Worm (Caenorhabditis elegans) whole organism, L4 larva: ENCODE data around the gene pfs-2.
"Not testable (repeated sequence)": the region's sequence is repeated elsewhere in the genome, so short reads cannot be mapped to it uniquely, and the experiment has no call there.

Experiments used
- D1046.2 ChIP-seq: fragments of 200-800 bp; sonication (Bioruptor generic); IDR thresholded peaks from 2 replicates; pipeline ENCODE4 v1.3.6; 2022; ENCODE audit warnings: missing genetic modification characterization, missing compliant biosample characterization
- F37D6.2 ChIP-seq: sonication (generic microtip); optimal IDR thresholded peaks from 2 replicates; lab custom pipeline; 2016; ENCODE audit warnings: mild to moderate bottlenecking, missing genetic modification characterization, missing compliant biosample characterization
- T20F7.1 ChIP-seq: fragments of 200-800 bp; sonication (Bioruptor generic); optimal IDR thresholded peaks from 2 replicates; lab custom pipeline; 2018; ENCODE audit warnings: mild to moderate bottlenecking, missing genetic modification characterization, missing compliant biosample characterization
- Y105C5A.15 ChIP-seq: fragments of 200-800 bp; sonication (Bioruptor generic); IDR thresholded peaks from 2 replicates; pipeline ENCODE4 v1.3.6; 2022; ENCODE audit warnings: missing genetic modification characterization, missing compliant biosample characterization
- Y48G9A.11 ChIP-seq: fragments of 200-800 bp; sonication (Bioruptor generic); IDR thresholded peaks from 2 replicates; pipeline ENCODE4 v1.3.6; 2022; ENCODE audit warnings: missing genetic modification reagents, missing genetic modification characterization, missing compliant biosample characterization
- Y75B8A.6 ChIP-seq: fragments of 200-800 bp; sonication (Bioruptor generic); IDR thresholded peaks from 2 replicates; pipeline ENCODE4 v1.3.6; 2022; ENCODE audit warnings: missing genetic modification reagents, missing genetic modification characterization, missing compliant biosample characterization
- aha-1 ChIP-seq: fragments of 150-350 bp; peaks from one replicate; lab custom pipeline; 2014; ENCODE audit warnings: missing biosample characterization, missing genetic modification characterization
- aly-2 ChIP-seq: sonication (generic microtip); optimal IDR thresholded peaks from 2 replicates; lab custom pipeline; 2018; ENCODE audit warnings: missing biosample characterization, missing genetic modification characterization
- attf-4 ChIP-seq: sonication (generic microtip); optimal IDR thresholded peaks from 3 replicates; lab custom pipeline; 2017; ENCODE audit warnings: missing biosample characterization, missing genetic modification characterization
- ceh-28 ChIP-seq: fragments of 150-350 bp; optimal IDR thresholded peaks from 2 replicates; lab custom pipeline; 2014; ENCODE audit warnings: missing biosample characterization, missing genetic modification reagents, missing genetic modification characterization
- ceh-32 ChIP-seq: sonication (generic microtip); optimal IDR thresholded peaks from 2 replicates; lab custom pipeline; 2016; ENCODE audit warnings: mild to moderate bottlenecking, missing genetic modification characterization, missing compliant biosample characterization; ENCODE audit not compliant: poor library complexity
- ceh-82 ChIP-seq: sonication (generic microtip); optimal IDR thresholded peaks from 2 replicates; lab custom pipeline; 2017; ENCODE audit warnings: missing biosample characterization, missing genetic modification characterization
- cey-2 ChIP-seq: sonication (generic microtip); optimal IDR thresholded peaks from 3 replicates; lab custom pipeline; 2017; ENCODE audit warnings: missing genetic modification characterization, mild to moderate bottlenecking, missing compliant biosample characterization, antibody characterized with exemption, borderline replicate concordance; ENCODE audit not compliant: insufficient read depth
- ctbp-1 ChIP-seq: fragments of 200-800 bp; sonication (Bioruptor generic); IDR thresholded peaks from 2 replicates; pipeline ENCODE4 v1.3.6; 2022; ENCODE audit warnings: missing genetic modification reagents, missing genetic modification characterization, missing compliant biosample characterization
- daf-19 ChIP-seq: fragments of 200-800 bp; sonication (Bioruptor generic); conservative IDR thresholded peaks from 2 replicates; pipeline ENCODE4 v1.3.6; 2022; ENCODE audit warnings: missing genetic modification characterization, missing compliant biosample characterization
- daf-8 ChIP-seq: fragments of 200-800 bp; sonication (Bioruptor generic); IDR thresholded peaks from 2 replicates; pipeline ENCODE4 v1.3.6; 2022; ENCODE audit warnings: missing genetic modification characterization, missing compliant biosample characterization
- dve-1 ChIP-seq: sonication (generic microtip); optimal IDR thresholded peaks from 2 replicates; lab custom pipeline; 2017; ENCODE audit warnings: antibody characterized with exemption, mild to moderate bottlenecking, missing genetic modification characterization, missing compliant biosample characterization; ENCODE audit not compliant: insufficient read depth
- egl-43 ChIP-seq: fragments of 200-800 bp; sonication (Bioruptor generic); IDR thresholded peaks from 2 replicates; pipeline ENCODE4 v1.3.6; 2022; ENCODE audit warnings: missing genetic modification reagents, missing genetic modification characterization, missing compliant biosample characterization
- hlh-11 ChIP-seq: fragments of 200-800 bp; sonication (Bioruptor generic); optimal IDR thresholded peaks from 2 replicates; lab custom pipeline; 2018; ENCODE audit warnings: mild to moderate bottlenecking, missing genetic modification characterization, missing compliant biosample characterization
- hmg-1.1 ChIP-seq: fragments of 200-800 bp; sonication (Bioruptor generic); IDR thresholded peaks from 2 replicates; pipeline ENCODE4 v1.3.6; 2022; ENCODE audit warnings: missing genetic modification reagents, missing genetic modification characterization, missing compliant biosample characterization
- lin-15B ChIP-seq: fragments of 150-350 bp; sonication (generic microtip); optimal IDR thresholded peaks from 3 replicates; lab custom pipeline; 2014; ENCODE audit warnings: missing biosample characterization, missing genetic modification characterization
- lin-38 ChIP-seq: fragments of 200-800 bp; sonication (Bioruptor generic); IDR thresholded peaks from 2 replicates; pipeline ENCODE4 v1.3.6; 2022; ENCODE audit warnings: missing genetic modification reagents, missing genetic modification characterization, missing compliant biosample characterization
- madf-5 ChIP-seq, 2 experiments: fragments of 200-800 bp; sonication (Bioruptor generic); IDR thresholded peaks; 2 replicates each; pipeline ENCODE4 v1.3.6; 2022; ENCODE audit warnings: missing compliant biosample characterization in 2 of 2, missing genetic modification characterization in 2 of 2
- madf-9 ChIP-seq: fragments of 200-800 bp; sonication (Bioruptor generic); conservative IDR thresholded peaks from 2 replicates; pipeline ENCODE4 v1.3.6; 2022; ENCODE audit warnings: missing genetic modification reagents, missing genetic modification characterization, missing compliant biosample characterization
- mes-2 ChIP-seq: sonication (generic microtip); optimal IDR thresholded peaks from 2 replicates; lab custom pipeline; 2016; ENCODE audit warnings: missing genotype, mild to moderate bottlenecking, missing genetic modification characterization, missing compliant biosample characterization; ENCODE audit not compliant: poor library complexity, severe bottlenecking
- mxl-2 ChIP-seq: fragments of 200-800 bp; sonication (Bioruptor generic); conservative IDR thresholded peaks from 2 replicates; pipeline ENCODE4 v1.3.6; 2022; ENCODE audit warnings: missing genetic modification reagents, missing genetic modification characterization, missing compliant biosample characterization
- mxl-3 ChIP-seq: fragments of 200-800 bp; sonication (Bioruptor generic); optimal IDR thresholded peaks from 2 replicates; lab custom pipeline; 2018; ENCODE audit warnings: mild to moderate bottlenecking, missing genetic modification characterization, missing compliant biosample characterization
- nhr-10 ChIP-seq: fragments of 150-350 bp; optimal IDR thresholded peaks from 2 replicates; lab custom pipeline; 2014; ENCODE audit warnings: missing biosample characterization, missing genetic modification characterization
- nhr-11 ChIP-seq: fragments of 150-350 bp; optimal IDR thresholded peaks from 2 replicates; lab custom pipeline; 2014; ENCODE audit warnings: missing biosample characterization, missing genetic modification characterization
- nhr-237 ChIP-seq: sonication (generic microtip); optimal IDR thresholded peaks from 2 replicates; lab custom pipeline; 2017; ENCODE audit warnings: missing biosample characterization, missing genetic modification characterization
- pha-4 ChIP-seq, 2 experiments: fragments of 150-350 bp in 1 of 2; fragments of 200-800 bp in 1 of 2; sonication (Bioruptor generic) in 1 of 2; IDR thresholded peaks in 1 of 2; optimal IDR thresholded peaks in 1 of 2; 2 replicates each; pipeline versions ENCODE4 v1.3.6 to Lab custom; 2014 to 2022; ENCODE audit warnings: missing genetic modification characterization in 2 of 2, missing genetic modification reagents in 2 of 2, missing biosample characterization in 1 of 2, missing compliant biosample characterization in 1 of 2
- rbr-2 ChIP-seq: sonication (generic microtip); optimal IDR thresholded peaks from 2 replicates; lab custom pipeline; 2016; ENCODE audit warnings: missing genotype, missing genetic modification characterization, missing compliant biosample characterization
- set-16 ChIP-seq: fragments of 200-800 bp; sonication (Bioruptor generic); IDR thresholded peaks from 2 replicates; pipeline ENCODE4 v1.3.6; 2022; ENCODE audit warnings: missing genetic modification reagents, missing genetic modification characterization, missing compliant biosample characterization
- snpc-4 ChIP-seq: fragments of 150-350 bp; optimal IDR thresholded peaks from 2 replicates; lab custom pipeline; 2014; ENCODE audit warnings: missing biosample characterization, missing genetic modification characterization
- spr-3 ChIP-seq: fragments of 200-800 bp; sonication (Bioruptor generic); optimal IDR thresholded peaks from 2 replicates; lab custom pipeline; 2018; ENCODE audit warnings: mild to moderate bottlenecking, missing genetic modification characterization, missing compliant biosample characterization
- tag-97 ChIP-seq: fragments of 200-800 bp; sonication (Bioruptor generic); IDR thresholded peaks from 2 replicates; pipeline ENCODE4 v1.3.6; 2022; ENCODE audit warnings: missing genetic modification characterization, missing compliant biosample characterization
- unc-62 ChIP-seq, 3 experiments: fragments of 150-350 bp in 1 of 3; sonication (generic microtip); optimal IDR thresholded peaks in 2 of 3; peaks in 1 of 3; 1 replicate in 1 of 3; 2 replicates in 2 of 3; lab custom pipeline; 2014 to 2017; ENCODE audit warnings: missing biosample characterization in 3 of 3, missing genetic modification characterization in 3 of 3, missing genetic modification reagents in 3 of 3, missing genotype in 1 of 3
- zfp-2 ChIP-seq: sonication (generic microtip); optimal IDR thresholded peaks from 2 replicates; lab custom pipeline; 2016; ENCODE audit warnings: mild to moderate bottlenecking, missing genetic modification characterization, missing compliant biosample characterization
- zfp-3 ChIP-seq: fragments of 200-800 bp; sonication (Bioruptor generic); conservative IDR thresholded peaks from 2 replicates; pipeline ENCODE4 v1.3.6; 2022; ENCODE audit warnings: missing genetic modification reagents, missing genetic modification characterization, missing compliant biosample characterization

pfs-2 gene

ce11 chrII:14318027-14318426 lies 40.1 kb upstream of the pfs-2 start, which contains the start of gene Y54G11A.14:
Gene Y54G11A.14, plus strand, starts transcription at chrII:14318158.
- no peak for TF ChIP-seq tag-97
- peak; percentile 11 for TF ChIP-seq aha-1 (tag; lab: Kevin White, UChicago)
- 0 out of 2 replicates have a peak, but pooled peaks have one; percentile 22 for TF ChIP-seq egl-43
- TF ChIP-seq pha-4 (GFP tag; IDR thresholded peaks at IDR 0.05; lab: Robert Waterston, UW) = no peak
- no peak for TF ChIP-seq pha-4 (tag; optimal IDR thresholded peaks at IDR 0.05; lab: Kevin White, UChicago)
- no peak for TF ChIP-seq ceh-82 (tag; lab: Kevin White, UChicago)
- TF ChIP-seq set-16 (GFP tag; lab: Robert Waterston, UW) = peak; percentile 84
- no peak for TF ChIP-seq daf-8
- TF ChIP-seq spr-3 (GFP tag; lab: Kevin White, UChicago) = no peak
- TF ChIP-seq cey-2 = no peak
- 0 out of 2 replicates have a peak, but pooled peaks have one; percentile 20 for TF ChIP-seq Y105C5A.15

- TF ChIP-seq madf-5 (GFP tag; IDR thresholded peaks at IDR 0.05; lab: Robert Waterston, UW) = 0 out of 4 replicates have a peak, but pooled peaks of 1 of the 2 experiments have one; percentile 12
- no peak for TF ChIP-seq nhr-237
- peak; percentile 95 for TF ChIP-seq set-16 (GFP tag; lab: Robert Waterston, UW)
- TF ChIP-seq aha-1 (tag; lab: Kevin White, UChicago) = peak; percentile 4
Measured at ce11 chrII:14319227-14319626, 38.9 kb upstream of the pfs-2 start.

- TF ChIP-seq daf-19 (GFP tag; lab: Robert Waterston, UW) = no peak
- peak; percentile 39; the same call in 1 of the 2 replicates for TF ChIP-seq lin-38 (GFP tag; lab: Robert Waterston, UW)
- no peak for TF ChIP-seq nhr-11 (tag; lab: Kevin White, UChicago)
- no peak for TF ChIP-seq ceh-32
- TF ChIP-seq Y75B8A.6 (GFP tag; lab: Robert Waterston, UW) = no peak
- TF ChIP-seq attf-4 (tag; lab: Kevin White, UChicago) = no peak
- peak; percentile 27 for TF ChIP-seq mes-2 (tag; lab: Kevin White, UChicago)
- TF ChIP-seq nhr-10 (tag; lab: Kevin White, UChicago) = no peak
- TF ChIP-seq, all 104 proteins: peak for 2
Measured at ce11 chrII:14321225-14321624, 36.9 kb upstream of the pfs-2 start.

- TF ChIP-seq set-16 (GFP tag; lab: Robert Waterston, UW) = peak; percentile 31; the same call in 1 of the 2 replicates
- 0 out of 2 replicates have a peak, but pooled peaks have one; percentile 55 for TF ChIP-seq Y48G9A.11 (GFP tag; lab: Robert Waterston, UW)
Measured at ce11 chrII:14344166-14344565, 14.0 kb upstream of the pfs-2 start, which contains the start of gene ddl-3. Gene ddl-3, minus strand, starts transcription at chrII:14344454.

ce11 chrII:14346243-14346642 lies 11.9 kb upstream of the pfs-2 start, which contains the start of gene Y54G11A.9:
Gene Y54G11A.9, minus strand, starts transcription at chrII:14346438.
- TF ChIP-seq unc-62 (GFP tag; optimal IDR thresholded peaks at IDR 0.05 in 1 of 2; lab: Kevin White, UChicago) = peak in 1 of 2 experiments; percentile 56
- TF ChIP-seq unc-62 (tag; optimal IDR thresholded peaks at IDR 0.05; lab: Kevin White, UChicago) = not testable (repeated sequence)

ce11 chrII:14349356-14349923 lies 8.7 kb upstream of the pfs-2 start, which contains the start of the genes Y54G11A.17, lin-7 and elof-1:
Gene Y54G11A.17, minus strand, starts transcription at chrII:14349406.
Gene lin-7, minus strand, starts transcription at chrII:14349406.
Gene elof-1, plus strand, starts transcription at chrII:14349738.
- TF ChIP-seq T20F7.1 (no peak), D1046.2 (GFP tag; lab: Robert Waterston, UW) (no peak), ceh-28 (no peak), aly-2 (tag; lab: Kevin White, UChicago) (no peak), hlh-11 (tag; lab: Kevin White, UChicago) (peak; percentile 71), lin-15B (no peak), madf-9 (no peak; the same call in 1 of the 2 replicates), dve-1 (peak; percentile 87), zfp-2 (tag; lab: Kevin White, UChicago) (peak; percentile 68), unc-62 (GFP tag; optimal IDR thresholded peaks at IDR 0.05 in 1 of 2; lab: Kevin White, UChicago) (no peak), unc-62 (tag; optimal IDR thresholded peaks at IDR 0.05; lab: Kevin White, UChicago) (no peak), zfp-3 (GFP tag; lab: Robert Waterston, UW) (no peak), hmg-1.1 (GFP tag; lab: Robert Waterston, UW) (peak; percentile 78), mxl-2 (GFP tag; lab: Robert Waterston, UW) (no peak), ctbp-1 (0 out of 2 replicates have a peak, but pooled peaks have one; percentile 13), rbr-2 (tag; lab: Kevin White, UChicago) (peak; percentile 76), snpc-4 (tag; lab: Kevin White, UChicago) (no peak), mxl-3 (GFP tag; lab: Kevin White, UChicago) (peak; percentile 58), F37D6.2 (tag; lab: Kevin White, UChicago) (peak; percentile 44)
